Worm (Caenorhabditis elegans) whole organism, late embryonic: ENCODE data around the gene F11G11.14.

Source experiments
- ceh-6 ChIP-seq: fragments of 200-800 bp; sonication (Bioruptor generic); optimal IDR thresholded peaks from 2 replicates; lab custom pipeline; 2018; ENCODE audit warnings: mild to moderate bottlenecking, missing genetic modification characterization, missing compliant biosample characterization
- pha-4 ChIP-seq: fragments of 150-350 bp; optimal IDR thresholded peaks from 2 replicates; lab custom pipeline; 2018; ENCODE audit warnings: missing biosample characterization, missing genetic modification reagents, missing genetic modification characterization
- unc-55 ChIP-seq: sonication (generic microtip); optimal IDR thresholded peaks from 2 replicates; lab custom pipeline; 2017; ENCODE audit warnings: missing biosample characterization, missing genetic modification reagents, missing genetic modification characterization

DNA sequence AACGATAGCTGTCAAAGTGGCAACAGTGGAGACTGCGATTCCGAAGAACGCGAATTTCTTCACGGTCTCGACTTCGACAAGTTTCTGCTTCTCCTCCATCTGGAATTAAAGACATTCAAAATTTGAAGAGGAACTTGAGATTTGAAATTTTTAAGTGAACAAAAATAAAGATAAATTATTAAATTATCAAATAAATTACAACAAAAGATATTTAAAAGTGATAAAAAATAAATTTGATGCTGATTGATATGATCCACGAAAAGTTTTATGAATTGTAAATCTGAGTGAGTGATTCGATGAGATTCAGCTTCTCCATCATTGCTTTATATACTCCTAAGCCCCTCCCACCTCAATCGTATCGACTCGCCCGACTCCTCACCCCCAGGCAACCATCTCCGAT, 4.0 kb downstream of the F11G11.14 start, which contains the start of gene col-17:
- TF ChIP-seq unc-55 (GFP tag; lab: Kevin White, UChicago) (no peak), ceh-6 (GFP tag; lab: Kevin White, UChicago) (no peak), pha-4 (tag; lab: Kevin White, UChicago) (no peak)
